Worm (Caenorhabditis elegans) whole organism, L4 larva: ENCODE measurements around the gene F39F10.2.
"Not testable (repeated sequence)": the region's sequence is repeated elsewhere in the genome, so short reads cannot be mapped to it uniquely, and the experiment has no call there.

ENCODE experiments used
- F10B5.3 ChIP-seq: sonication (generic microtip); optimal IDR thresholded peaks from 2 replicates; lab custom pipeline; 2016; ENCODE audit warnings: mild to moderate bottlenecking, missing genetic modification characterization, missing compliant biosample characterization
- F44E2.7 ChIP-seq: fragments of 200-800 bp; sonication (Bioruptor generic); IDR thresholded peaks from 2 replicates; pipeline ENCODE4 v2.1.2; 2022; ENCODE audit warnings: missing genetic modification characterization, missing compliant biosample characterization
- R02D3.7 ChIP-seq: fragments of 150-350 bp; sonication (generic microtip); optimal IDR thresholded peaks from 3 replicates; lab custom pipeline; 2014; ENCODE audit warnings: missing biosample characterization, missing genetic modification characterization
- Y5F2A.4 ChIP-seq: fragments of 200-800 bp; sonication (Bioruptor generic); optimal IDR thresholded peaks from 2 replicates; lab custom pipeline; 2018; ENCODE audit warnings: mild to moderate bottlenecking, missing genetic modification characterization, missing compliant biosample characterization
- Y75B8A.6 ChIP-seq: fragments of 200-800 bp; sonication (Bioruptor generic); IDR thresholded peaks from 2 replicates; pipeline ENCODE4 v1.3.6; 2022; ENCODE audit warnings: missing genetic modification reagents, missing genetic modification characterization, missing compliant biosample characterization
- aha-1 ChIP-seq: fragments of 150-350 bp; peaks from one replicate; lab custom pipeline; 2014; ENCODE audit warnings: missing biosample characterization, missing genetic modification characterization
- ceh-28 ChIP-seq: fragments of 150-350 bp; optimal IDR thresholded peaks from 2 replicates; lab custom pipeline; 2014; ENCODE audit warnings: missing biosample characterization, missing genetic modification reagents, missing genetic modification characterization
- ceh-44 ChIP-seq: fragments of 200-800 bp; sonication (Bioruptor generic); IDR thresholded peaks from 2 replicates; pipeline ENCODE4 v1.3.6; 2022; ENCODE audit warnings: missing genetic modification reagents, missing genetic modification characterization, missing compliant biosample characterization
- ctbp-1 ChIP-seq: fragments of 200-800 bp; sonication (Bioruptor generic); IDR thresholded peaks from 2 replicates; pipeline ENCODE4 v1.3.6; 2022; ENCODE audit warnings: missing genetic modification reagents, missing genetic modification characterization, missing compliant biosample characterization
- duxl-1 ChIP-seq: sonication (generic microtip); optimal IDR thresholded peaks from 2 replicates; lab custom pipeline; 2016; ENCODE audit warnings: mild to moderate bottlenecking, missing genetic modification characterization, moderate library complexity, missing compliant biosample characterization; ENCODE audit not compliant: poor library complexity
- gei-8 ChIP-seq: fragments of 200-800 bp; sonication (Bioruptor generic); optimal IDR thresholded peaks from 2 replicates; lab custom pipeline; 2018; ENCODE audit warnings: mild to moderate bottlenecking, missing genetic modification characterization, missing compliant biosample characterization
- hif-1 ChIP-seq, 2 experiments: sonication (generic microtip); optimal IDR thresholded peaks; 2 replicates each; lab custom pipeline; 2016 to 2017; ENCODE audit warnings: missing compliant biosample characterization in 2 of 2, missing genetic modification characterization in 2 of 2, missing genetic modification reagents in 2 of 2, missing genotype in 2 of 2, mild to moderate bottlenecking in 1 of 2
- hlh-11 ChIP-seq: fragments of 200-800 bp; sonication (Bioruptor generic); optimal IDR thresholded peaks from 2 replicates; lab custom pipeline; 2018; ENCODE audit warnings: mild to moderate bottlenecking, missing genetic modification characterization, missing compliant biosample characterization
- hmg-1.1 ChIP-seq: fragments of 200-800 bp; sonication (Bioruptor generic); IDR thresholded peaks from 2 replicates; pipeline ENCODE4 v1.3.6; 2022; ENCODE audit warnings: missing genetic modification reagents, missing genetic modification characterization, missing compliant biosample characterization
- lin-13 ChIP-seq: fragments of 150-350 bp; optimal IDR thresholded peaks from 2 replicates; lab custom pipeline; 2014; ENCODE audit warnings: missing biosample characterization, missing genetic modification reagents, missing genetic modification characterization
- lin-29 ChIP-seq: fragments of 200-800 bp; sonication (Bioruptor generic); IDR thresholded peaks from 2 replicates; pipeline ENCODE4 v1.3.6; 2022; ENCODE audit warnings: missing genetic modification reagents, missing genetic modification characterization, missing compliant biosample characterization
- madf-5 ChIP-seq, 2 experiments: fragments of 200-800 bp; sonication (Bioruptor generic); IDR thresholded peaks; 2 replicates each; pipeline ENCODE4 v1.3.6; 2022; ENCODE audit warnings: missing compliant biosample characterization in 2 of 2, missing genetic modification characterization in 2 of 2
- mdl-1 ChIP-seq, 2 experiments: fragments of 150-350 bp in 1 of 2; sonication (generic microtip) in 1 of 2; optimal IDR thresholded peaks; 2 replicates each; lab custom pipeline; 2014 to 2017; ENCODE audit warnings: missing biosample characterization in 2 of 2, missing genetic modification characterization in 2 of 2
- mep-1 ChIP-seq: fragments of 150-350 bp; sonication (generic microtip); optimal IDR thresholded peaks from 3 replicates; lab custom pipeline; 2014; ENCODE audit warnings: missing biosample characterization, missing genetic modification characterization
- mes-2 ChIP-seq: sonication (generic microtip); optimal IDR thresholded peaks from 2 replicates; lab custom pipeline; 2016; ENCODE audit warnings: missing genotype, mild to moderate bottlenecking, missing genetic modification characterization, missing compliant biosample characterization; ENCODE audit not compliant: poor library complexity, severe bottlenecking
- mxl-3 ChIP-seq: fragments of 200-800 bp; sonication (Bioruptor generic); optimal IDR thresholded peaks from 2 replicates; lab custom pipeline; 2018; ENCODE audit warnings: mild to moderate bottlenecking, missing genetic modification characterization, missing compliant biosample characterization
- nhr-10 ChIP-seq: fragments of 150-350 bp; optimal IDR thresholded peaks from 2 replicates; lab custom pipeline; 2014; ENCODE audit warnings: missing biosample characterization, missing genetic modification characterization
- nhr-11 ChIP-seq: fragments of 150-350 bp; optimal IDR thresholded peaks from 2 replicates; lab custom pipeline; 2014; ENCODE audit warnings: missing biosample characterization, missing genetic modification characterization
- nhr-28 ChIP-seq: fragments of 150-350 bp; optimal IDR thresholded peaks from 2 replicates; lab custom pipeline; 2014; ENCODE audit warnings: missing biosample characterization, missing genetic modification characterization
- nhr-48 ChIP-seq: sonication (generic microtip); optimal IDR thresholded peaks from 2 replicates; lab custom pipeline; 2016; ENCODE audit warnings: mild to moderate bottlenecking, missing genetic modification characterization, missing compliant biosample characterization
- nhr-76 ChIP-seq: fragments of 150-350 bp; optimal IDR thresholded peaks from 2 replicates; lab custom pipeline; 2014; ENCODE audit warnings: missing biosample characterization, missing genetic modification characterization
- php-3 ChIP-seq: fragments of 200-800 bp; sonication (Bioruptor generic); IDR thresholded peaks from 2 replicates; pipeline ENCODE4 v1.3.6; 2022; ENCODE audit warnings: missing genetic modification reagents, missing genetic modification characterization, missing compliant biosample characterization
- pqm-1 ChIP-seq: sonication (generic microtip); optimal IDR thresholded peaks from 2 replicates; lab custom pipeline; 2017; ENCODE audit warnings: missing biosample characterization, missing genetic modification characterization
- set-16 ChIP-seq: fragments of 200-800 bp; sonication (Bioruptor generic); IDR thresholded peaks from 2 replicates; pipeline ENCODE4 v1.3.6; 2022; ENCODE audit warnings: missing genetic modification reagents, missing genetic modification characterization, missing compliant biosample characterization
- snpc-4 ChIP-seq: fragments of 150-350 bp; optimal IDR thresholded peaks from 2 replicates; lab custom pipeline; 2014; ENCODE audit warnings: missing biosample characterization, missing genetic modification characterization
- spr-1 ChIP-seq: sonication (generic microtip); optimal IDR thresholded peaks from 2 replicates; lab custom pipeline; 2016; ENCODE audit warnings: mild to moderate bottlenecking, missing genetic modification characterization, missing compliant biosample characterization
- tag-97 ChIP-seq: fragments of 200-800 bp; sonication (Bioruptor generic); IDR thresholded peaks from 2 replicates; pipeline ENCODE4 v1.3.6; 2022; ENCODE audit warnings: missing genetic modification characterization, missing compliant biosample characterization
- unc-130 ChIP-seq: sonication (generic microtip); optimal IDR thresholded peaks from 2 replicates; lab custom pipeline; 2016; ENCODE audit warnings: missing genetic modification reagents, missing genetic modification characterization, missing compliant biosample characterization
- unc-39 ChIP-seq: sonication (generic microtip); optimal IDR thresholded peaks from 2 replicates; lab custom pipeline; 2017; ENCODE audit warnings: missing biosample characterization, missing genetic modification characterization
- unc-62 ChIP-seq, 3 experiments: fragments of 150-350 bp in 1 of 3; sonication (generic microtip); optimal IDR thresholded peaks in 2 of 3; peaks in 1 of 3; 1 replicate in 1 of 3; 2 replicates in 2 of 3; lab custom pipeline; 2014 to 2017; ENCODE audit warnings: missing biosample characterization in 3 of 3, missing genetic modification characterization in 3 of 3, missing genetic modification reagents in 3 of 3, missing genotype in 1 of 3
- zag-1 ChIP-seq: fragments of 150-350 bp; optimal IDR thresholded peaks from 2 replicates; lab custom pipeline; 2014; ENCODE audit warnings: missing biosample characterization, missing genetic modification characterization

Gene F39F10.2

ce11 chrX:16902657-16903056, 8.0 kb downstream of the F39F10.2 start:
- peak; percentile 70 for TF ChIP-seq aha-1 (tag; lab: Kevin White, UChicago)
- no peak for TF ChIP-seq lin-29 (GFP tag; lab: Robert Waterston, UW)

- TF ChIP-seq madf-5 (GFP tag; IDR thresholded peaks at IDR 0.05; lab: Robert Waterston, UW) (0 out of 4 replicates have a peak, but pooled peaks of 1 of the 2 experiments have one; percentile 31), F10B5.3 (no peak)
These were observed 8.9 kb downstream of the F39F10.2 start, which contains the start of gene F39F10.4 for ce11 chrX:16903619-16904018. TSS of gene F39F10.4 (minus strand) at chrX:16903719.

- TF ChIP-seq ceh-44, lin-29, F44E2.7 (GFP tag; lab: Robert Waterston, UW): not testable (repeated sequence)
These were observed 19.0 kb downstream of the F39F10.2 start, which contains the start of gene F39F10.5 for ce11 chrX:16913669-16914068. TSS of gene F39F10.5 (minus strand) at chrX:16913769.

ce11 chrX:16919468-16919867, 24.8 kb downstream of the F39F10.2 start:
- TF ChIP-seq unc-130 (GFP tag; lab: Kevin White, UChicago) (no peak), pqm-1 (tag; lab: Kevin White, UChicago) (peak; percentile 54), unc-62 (GFP tag; optimal IDR thresholded peaks at IDR 0.05 in 1 of 2; lab: Kevin White, UChicago) (peak in 1 of 2 experiments; percentile 43), unc-62 (tag; optimal IDR thresholded peaks at IDR 0.05; lab: Kevin White, UChicago) (no peak), unc-39 (no peak), nhr-28 (tag; lab: Kevin White, UChicago) (peak; percentile 70), nhr-48 (tag; lab: Kevin White, UChicago) (no peak)
- TF ChIP-seq, all 104 proteins: peak for 3

- TF ChIP-seq lin-13 (GFP tag; lab: Kevin White, UChicago), result no peak
- peak in 1 of 2 experiments; percentile 39 for TF ChIP-seq unc-62 (GFP tag; optimal IDR thresholded peaks at IDR 0.05 in 1 of 2; lab: Kevin White, UChicago)
- TF ChIP-seq unc-62 (tag; optimal IDR thresholded peaks at IDR 0.05; lab: Kevin White, UChicago), result no peak
These were observed 26.9 kb downstream of the F39F10.2 start, which contains the start of gene fbxb-114 for ce11 chrX:16921533-16921932. TSS of gene fbxb-114 (plus strand) at chrX:16921833.

- TF ChIP-seq nhr-11, result no peak
- TF ChIP-seq ctbp-1 (GFP tag; lab: Robert Waterston, UW), result no peak
- no peak for TF ChIP-seq Y75B8A.6 (GFP tag; lab: Robert Waterston, UW)
- no peak for TF ChIP-seq nhr-10 (tag; lab: Kevin White, UChicago)
- no peak for TF ChIP-seq aha-1 (tag; lab: Kevin White, UChicago)
These were observed 29.0 kb downstream of the F39F10.2 start, which contains the start of gene C30E1.4 for ce11 chrX:16923636-16924035. TSS of gene C30E1.4 (plus strand) at chrX:16923936.

ce11 chrX:16925343-16925742, 30.7 kb downstream of the F39F10.2 start:
- TF ChIP-seq snpc-4 (tag; lab: Kevin White, UChicago), result peak; percentile 20
- TF ChIP-seq php-3 (GFP tag; lab: Robert Waterston, UW), result no peak

ce11 chrX:16928087-16928486, 33.4 kb downstream of the F39F10.2 start:
- TF ChIP-seq hlh-11 (tag; lab: Kevin White, UChicago) (peak; percentile 52), gei-8 (peak; percentile 28), F44E2.7 (GFP tag; lab: Robert Waterston, UW) (0 out of 2 replicates have a peak, but pooled peaks have one; percentile 53), mes-2 (tag; lab: Kevin White, UChicago) (no peak), nhr-76 (no peak), aha-1 (tag; lab: Kevin White, UChicago) (peak; percentile 97), Y5F2A.4 (GFP tag; lab: Kevin White, UChicago) (peak; percentile 36), mdl-1 (tag; optimal IDR thresholded peaks at IDR 0.05; lab: Kevin White, UChicago) (peak in 1 of 2 experiments; percentile 67), duxl-1 (tag; lab: Kevin White, UChicago) (no peak), hmg-1.1 (peak; percentile 71), set-16 (GFP tag; lab: Robert Waterston, UW) (no peak), hif-1 (tag; optimal IDR thresholded peaks at IDR 0.05; lab: Kevin White, UChicago) (no peak), mxl-3 (GFP tag; lab: Kevin White, UChicago) (peak; percentile 22), zag-1 (no peak), mep-1 (tag; lab: Kevin White, UChicago) (no peak), ceh-28 (tag; lab: Kevin White, UChicago) (no peak), spr-1 (no peak), R02D3.7 (tag; lab: Kevin White, UChicago) (no peak), tag-97 (GFP tag; lab: Robert Waterston, UW) (no peak), ceh-44 (GFP tag; lab: Robert Waterston, UW) (0 out of 2 replicates have a peak, but pooled peaks have one; percentile 68), nhr-11 (no peak)
